Fruit fly (Drosophila melanogaster) whole organism, pupa: Measurements from ENCODE around the gene CG17195.

ENCODE experiments used
- CG10348 ChIP-seq: fragments of 200-800 bp; sonication (Bioruptor generic); IDR thresholded peaks from 2 replicates; pipeline ENCODE4 v1.3.6; 2022; ENCODE audit warnings: missing biosample characterization, missing genetic modification characterization
- CG12605 ChIP-seq: fragments of 200-800 bp; sonication (Bioruptor generic); IDR thresholded peaks from 2 replicates; pipeline ENCODE4 v1.3.6; 2022; ENCODE audit warnings: missing biosample characterization, missing genetic modification characterization
- CG13204 ChIP-seq: fragments of 200-800 bp; sonication (Bioruptor generic); optimal IDR thresholded peaks from 2 replicates; lab custom pipeline; 2018; ENCODE audit warnings: missing biosample characterization, mild to moderate bottlenecking, missing genetic modification characterization, moderate library complexity
- CG14655 ChIP-seq: fragments of 200-800 bp; sonication (Bioruptor generic); optimal IDR thresholded peaks from 3 replicates; lab custom pipeline; 2017; ENCODE audit warnings: mild to moderate bottlenecking, missing biosample characterization, missing genetic modification reagents, missing genetic modification characterization
- CG15710 ChIP-seq: fragments of 200-800 bp; sonication (Bioruptor generic); optimal IDR thresholded peaks from 2 replicates; lab custom pipeline; 2018; ENCODE audit warnings: missing biosample characterization, mild to moderate bottlenecking, missing genetic modification characterization, moderate library complexity
- CG17806 ChIP-seq: fragments of 200-800 bp; sonication (Bioruptor generic); optimal IDR thresholded peaks from 2 replicates; lab custom pipeline; 2018; ENCODE audit warnings: missing biosample characterization, mild to moderate bottlenecking, missing genetic modification characterization, moderate library complexity
- CG32121 ChIP-seq: fragments of 200-800 bp; sonication (Bioruptor generic); IDR thresholded peaks from 2 replicates; pipeline ENCODE4 v1.3.6; 2022; ENCODE audit warnings: missing biosample characterization, missing genetic modification characterization
- CG34367 ChIP-seq: fragments of 200-800 bp; sonication (Bioruptor generic); optimal IDR thresholded peaks from 2 replicates; lab custom pipeline; 2018; ENCODE audit warnings: missing biosample characterization, mild to moderate bottlenecking, missing genetic modification characterization
- CG4496 ChIP-seq: fragments of 200-800 bp; sonication (Bioruptor generic); IDR thresholded peaks from 3 replicates; pipeline ENCODE4 v1.3.6; 2022; ENCODE audit warnings: missing biosample characterization, missing genetic modification characterization
- CG8159 ChIP-seq: fragments of 200-800 bp; sonication (Bioruptor generic); optimal IDR thresholded peaks from 3 replicates; lab custom pipeline; 2018; ENCODE audit warnings: missing biosample characterization, mild to moderate bottlenecking, missing genetic modification characterization, moderate library complexity
- CG8301 ChIP-seq: fragments of 200-800 bp; sonication (Bioruptor generic); optimal IDR thresholded peaks from 2 replicates; lab custom pipeline; 2018; ENCODE audit warnings: missing biosample characterization, mild to moderate bottlenecking, missing genetic modification characterization
- CG9948 ChIP-seq: fragments of 200-800 bp; sonication (Bioruptor generic); optimal IDR thresholded peaks from 2 replicates; lab custom pipeline; 2018; ENCODE audit warnings: missing biosample characterization, mild to moderate bottlenecking, missing genetic modification characterization, moderate library complexity
- D1 ChIP-seq: fragments of 200-800 bp; sonication (Bioruptor generic); optimal IDR thresholded peaks from 2 replicates; lab custom pipeline; 2018; ENCODE audit warnings: missing biosample characterization, mild to moderate bottlenecking, missing genetic modification characterization, moderate library complexity
- EcR ChIP-seq: fragments of 200-800 bp; sonication (Bioruptor generic); optimal IDR thresholded peaks from 3 replicates; lab custom pipeline; 2019; ENCODE audit warnings: missing biosample characterization, missing genetic modification characterization, mild to moderate bottlenecking, moderate library complexity, missing genetic modification reagents
- Ets98B ChIP-seq: fragments of 200-800 bp; sonication (Bioruptor generic); IDR thresholded peaks from 2 replicates; pipeline ENCODE4 v1.3.6; 2022; ENCODE audit warnings: missing biosample characterization, missing genetic modification characterization
- Pif1A ChIP-seq: fragments of 200-800 bp; sonication (Bioruptor generic); optimal IDR thresholded peaks from 3 replicates; lab custom pipeline; 2016; ENCODE audit warnings: missing biosample characterization, missing genetic modification characterization
- Pif1B ChIP-seq: fragments of 200-800 bp; sonication (Bioruptor generic); optimal IDR thresholded peaks from 3 replicates; lab custom pipeline; 2016; ENCODE audit warnings: missing biosample characterization, missing genetic modification characterization
- Snoo ChIP-seq: fragments of 200-800 bp; sonication (Bioruptor generic); optimal IDR thresholded peaks from 3 replicates; lab custom pipeline; 2017; ENCODE audit warnings: missing biosample characterization, mild to moderate bottlenecking, missing genetic modification characterization, inconsistent platforms
- fd96Ca ChIP-seq: fragments of 200-800 bp; sonication (Bioruptor generic); IDR thresholded peaks from 3 replicates; pipeline ENCODE4 v1.3.6; 2022; ENCODE audit warnings: missing biosample characterization, missing genetic modification characterization
- gl ChIP-seq: fragments of 200-800 bp; sonication (Bioruptor generic); optimal IDR thresholded peaks from 2 replicates; lab custom pipeline; 2018; ENCODE audit warnings: missing biosample characterization, mild to moderate bottlenecking, missing genetic modification characterization
- rn ChIP-seq: fragments of 200-800 bp; sonication (Bioruptor generic); IDR thresholded peaks from 2 replicates; pipeline ENCODE4 v1.3.6; 2022; ENCODE audit warnings: missing biosample characterization, missing genetic modification characterization

Gene CG17195

DNA sequence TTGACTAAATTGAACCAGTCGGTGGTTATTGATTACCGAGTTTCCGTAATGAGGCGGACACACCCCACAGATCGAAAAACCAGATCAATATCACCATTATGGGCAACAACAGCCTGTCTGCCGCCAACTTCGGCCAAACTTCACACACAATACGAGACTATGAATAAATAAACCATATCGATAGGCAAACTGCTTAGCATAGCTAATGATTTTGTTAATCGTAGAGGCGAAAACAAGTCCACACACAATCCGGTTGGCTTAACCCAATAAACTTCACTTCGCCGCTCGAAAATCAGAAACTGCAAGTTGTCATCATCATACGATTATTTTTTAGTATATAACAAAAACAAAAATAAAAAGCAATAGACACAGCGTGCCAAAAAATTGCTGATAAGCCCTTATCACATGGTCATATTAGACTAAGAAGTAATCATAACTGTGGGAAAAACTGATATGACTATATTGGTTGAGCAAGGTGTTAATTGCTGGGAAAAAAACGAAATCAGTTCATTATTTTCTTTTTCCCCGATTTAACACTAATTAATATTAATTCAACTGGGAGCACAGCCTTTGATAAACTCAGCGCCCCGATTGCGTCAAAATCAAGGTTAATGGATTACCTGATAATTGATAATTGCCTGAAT is 21.0 kb downstream of the CG17195 start:
- no peak for TF ChIP-seq CG34367 (tag; lab: Kevin White, UChicago)
- no peak for TF ChIP-seq gl
- TF ChIP-seq CG15710 (tag; lab: Kevin White, UChicago): no peak
- no peak for TF ChIP-seq D1 (tag; lab: Kevin White, UChicago)
- no peak for TF ChIP-seq CG14655
- no peak for TF ChIP-seq CG10348 (GFP tag; lab: Robert Waterston, UW)
- no peak for TF ChIP-seq CG32121 (GFP tag; lab: Robert Waterston, UW)
- no peak for TF ChIP-seq CG9948 (tag; lab: Kevin White, UChicago)
- TF ChIP-seq Pif1A (GFP tag; lab: Kevin White, UChicago): no peak
- TF ChIP-seq CG12605: no peak
- TF ChIP-seq CG8159 (tag; lab: Kevin White, UChicago): no peak
- no peak for TF ChIP-seq CG4496 (GFP tag; lab: Robert Waterston, UW)
- no peak for TF ChIP-seq Pif1B (GFP tag; lab: Kevin White, UChicago)
- no peak for TF ChIP-seq CG13204
- no peak for TF ChIP-seq rn
- TF ChIP-seq Snoo (tag; lab: Kevin White, UChicago): no peak
- TF ChIP-seq Ets98B (GFP tag; lab: Robert Waterston, UW): no peak

DNA sequence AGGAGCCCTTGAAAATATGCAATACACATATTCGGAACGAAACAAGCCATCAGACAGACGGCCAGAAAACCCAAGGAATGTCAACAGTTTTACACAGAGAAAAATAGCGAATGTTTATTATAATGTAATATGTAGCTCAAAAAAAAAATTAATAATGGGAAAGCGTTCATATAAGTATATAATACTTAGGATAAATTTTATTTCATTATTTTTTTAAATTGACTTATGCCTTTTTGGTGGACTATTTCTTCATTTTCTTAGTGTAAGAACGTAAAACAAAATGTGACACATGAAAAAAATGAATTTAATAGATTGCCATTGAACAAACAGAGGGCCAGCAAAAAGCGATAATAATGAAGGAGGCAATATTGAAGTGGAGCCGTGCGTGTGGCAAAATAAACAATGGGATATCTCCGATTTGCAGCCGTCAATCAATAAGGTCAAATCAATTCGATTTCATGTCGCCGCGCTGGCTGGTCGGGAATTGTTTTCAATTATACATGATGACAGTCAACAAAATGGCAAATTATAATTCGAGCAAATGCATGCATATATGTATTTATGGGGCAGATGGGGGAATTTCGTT is 22.1 kb downstream of the CG17195 start:
- TF ChIP-seq CG34367 (tag; lab: Kevin White, UChicago) (no peak), CG14655 (peak; percentile 3)

DNA sequence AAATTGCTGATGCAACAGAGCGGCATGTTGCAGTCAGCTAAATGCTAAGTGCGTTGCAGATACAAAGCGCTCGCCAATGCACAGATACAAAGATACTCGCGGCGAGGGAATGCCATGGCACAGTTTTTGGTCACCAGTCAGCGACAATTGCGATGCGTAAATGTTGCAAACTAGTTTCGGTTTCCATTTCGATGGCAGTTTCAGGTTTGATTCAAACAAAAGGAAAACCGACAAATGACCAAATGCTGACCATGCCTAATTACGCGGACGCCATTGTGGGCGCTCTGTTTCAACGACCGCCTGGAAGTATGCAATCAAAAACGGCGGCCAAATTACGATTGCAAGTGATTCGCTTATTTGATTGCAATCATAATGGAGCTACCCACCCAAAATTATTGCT is 23.2 kb downstream of the CG17195 start:
- TF ChIP-seq CG15710 (tag; lab: Kevin White, UChicago): no peak
- peak; percentile 24; the same call in 1 of the 3 replicates for TF ChIP-seq fd96Ca (GFP tag; lab: Robert Waterston, UW)
- TF ChIP-seq CG4496 (GFP tag; lab: Robert Waterston, UW): peak; percentile 55; the same call in 1 of the 3 replicates
- no peak for TF ChIP-seq CG9948 (tag; lab: Kevin White, UChicago)
- TF ChIP-seq Pif1A (GFP tag; lab: Kevin White, UChicago): no peak
- TF ChIP-seq EcR: no peak
- no peak for TF ChIP-seq CG8159 (tag; lab: Kevin White, UChicago)
- TF ChIP-seq Snoo (tag; lab: Kevin White, UChicago): no peak
- TF ChIP-seq CG8301: no peak
- no peak for TF ChIP-seq CG12605
- 0 out of 2 replicates have a peak, but pooled peaks have one; percentile 22 for TF ChIP-seq Ets98B (GFP tag; lab: Robert Waterston, UW)
- TF ChIP-seq CG34367 (tag; lab: Kevin White, UChicago): no peak
- no peak for TF ChIP-seq D1 (tag; lab: Kevin White, UChicago)
- TF ChIP-seq Pif1B (GFP tag; lab: Kevin White, UChicago): no peak
- no peak for TF ChIP-seq CG13204
- no peak for TF ChIP-seq CG32121 (GFP tag; lab: Robert Waterston, UW)
- TF ChIP-seq CG14655: no peak
- TF ChIP-seq CG10348 (GFP tag; lab: Robert Waterston, UW): no peak
- no peak for TF ChIP-seq gl

DNA sequence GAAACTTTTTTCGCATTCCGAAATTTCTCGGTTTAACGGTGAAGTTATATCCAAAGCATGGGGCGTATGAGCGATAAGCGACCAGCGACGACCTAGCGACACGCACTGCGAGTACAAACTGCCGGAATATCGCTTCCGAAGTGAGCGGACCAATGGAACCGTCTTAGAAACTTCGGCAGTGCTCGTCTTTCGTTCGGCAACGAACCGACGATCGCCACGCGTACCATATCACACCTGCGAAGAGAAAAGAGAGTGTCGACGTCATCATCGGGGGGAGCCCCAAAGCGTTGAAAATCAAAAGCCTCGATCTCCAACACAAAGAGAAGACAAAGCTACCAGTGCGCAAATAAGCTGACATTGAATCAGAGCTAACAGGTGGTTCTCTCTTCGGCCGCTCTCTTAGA is 36.6 kb downstream of the CG17195 start, which contains the start of gene LpR2:
LpR2 (minus strand) TSS at position 118 of the 404 bp plus-strand sequence.
- TF ChIP-seq Ets98B (GFP tag; lab: Robert Waterston, UW) (peak; percentile 65), CG8301 (no peak), CG34367 (tag; lab: Kevin White, UChicago) (no peak), Pif1A (GFP tag; lab: Kevin White, UChicago) (no peak), rn (no peak), CG4496 (GFP tag; lab: Robert Waterston, UW) (peak; percentile 66; the same call in 2 of the 3 replicates), CG9948 (tag; lab: Kevin White, UChicago) (no peak), CG15710 (tag; lab: Kevin White, UChicago) (no peak), CG12605 (peak; percentile 71), D1 (tag; lab: Kevin White, UChicago) (no peak), Snoo (tag; lab: Kevin White, UChicago) (no peak), CG17806 (tag; lab: Kevin White, UChicago) (no peak), CG32121 (GFP tag; lab: Robert Waterston, UW) (peak; percentile 49; the same call in 1 of the 2 replicates), CG14655 (no peak), CG13204 (no peak), gl (peak; percentile 9), CG8159 (tag; lab: Kevin White, UChicago) (no peak), EcR (no peak)

DNA sequence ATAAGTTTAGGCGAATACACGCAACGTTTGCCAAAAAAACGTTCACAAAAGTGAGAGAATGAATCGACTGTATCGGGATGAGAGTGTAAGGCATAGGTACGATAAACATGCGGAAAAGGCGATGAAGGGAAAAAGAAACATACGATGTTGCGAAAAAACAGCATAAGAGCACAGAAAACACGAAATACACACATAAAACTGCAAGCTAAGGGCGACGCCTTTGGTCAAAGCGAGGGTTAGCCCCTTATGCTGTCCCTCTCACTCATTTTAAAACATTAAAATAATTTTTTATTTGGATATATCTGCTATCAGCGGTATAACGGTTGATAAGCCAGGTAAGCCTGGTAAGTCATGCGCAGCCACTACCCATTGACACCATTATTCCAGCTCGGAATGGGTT is 37.3 kb downstream of the CG17195 start:
- no peak for TF ChIP-seq EcR
- TF ChIP-seq D1 (tag; lab: Kevin White, UChicago): no peak
- no peak for TF ChIP-seq Pif1B (GFP tag; lab: Kevin White, UChicago)
- no peak for TF ChIP-seq Ets98B (GFP tag; lab: Robert Waterston, UW)

DNA sequence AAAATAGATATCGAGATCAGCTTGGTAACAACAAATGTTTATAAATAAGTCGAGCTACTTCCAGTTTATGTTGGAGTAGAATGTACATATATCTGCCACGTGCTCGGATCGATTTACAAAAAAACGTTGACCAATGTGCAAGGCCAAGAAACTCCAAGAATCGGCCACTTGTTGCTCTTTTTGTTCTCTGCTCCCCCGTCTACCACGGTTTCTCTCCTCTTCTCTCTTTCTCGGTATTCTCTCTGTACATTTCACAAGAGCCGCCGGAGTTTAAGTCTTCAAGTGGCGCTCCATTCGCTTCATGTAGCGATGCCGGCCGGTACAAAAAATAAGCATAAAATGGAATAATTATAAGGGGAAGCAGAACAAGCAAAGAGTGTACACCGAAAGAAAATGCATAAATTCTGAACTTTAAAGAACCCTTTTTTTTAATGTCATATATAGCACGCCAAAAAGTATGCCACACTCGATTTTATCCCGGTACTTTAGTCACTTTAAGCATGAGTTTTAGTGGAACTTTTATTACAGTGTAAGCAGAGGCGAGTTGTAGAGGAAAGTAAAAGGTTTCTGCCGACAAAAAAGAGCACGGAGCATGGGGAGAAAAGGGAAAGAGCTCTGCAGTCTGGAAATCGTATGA is 39.1 kb downstream of the CG17195 start:
- peak; percentile 98 for TF ChIP-seq Snoo (tag; lab: Kevin White, UChicago)
- TF ChIP-seq D1 (tag; lab: Kevin White, UChicago): peak; percentile 98
- peak; percentile 99 for TF ChIP-seq CG17806 (tag; lab: Kevin White, UChicago)
- TF ChIP-seq CG32121 (GFP tag; lab: Robert Waterston, UW): peak; percentile 94
- peak; percentile 99 for TF ChIP-seq CG8159 (tag; lab: Kevin White, UChicago)
- peak; percentile 99 for TF ChIP-seq Pif1B (GFP tag; lab: Kevin White, UChicago)
- TF ChIP-seq EcR: peak; percentile 89
- TF ChIP-seq fd96Ca (GFP tag; lab: Robert Waterston, UW): peak; percentile 99
- TF ChIP-seq gl: peak; percentile 98
- peak; percentile 99 for TF ChIP-seq Pif1A (GFP tag; lab: Kevin White, UChicago)
- peak; percentile 99 for TF ChIP-seq CG15710 (tag; lab: Kevin White, UChicago)
- TF ChIP-seq CG12605: peak; percentile 96
- peak; percentile 99 for TF ChIP-seq CG8301
- peak; percentile 99 for TF ChIP-seq CG9948 (tag; lab: Kevin White, UChicago)
- TF ChIP-seq CG10348 (GFP tag; lab: Robert Waterston, UW): peak; percentile 86
- peak; percentile 97 for TF ChIP-seq Ets98B (GFP tag; lab: Robert Waterston, UW)
- peak; percentile 97 for TF ChIP-seq CG13204
- TF ChIP-seq CG4496 (GFP tag; lab: Robert Waterston, UW): peak; percentile 99
- TF ChIP-seq CG14655: peak; percentile 99
- TF ChIP-seq rn: peak; percentile 98
- TF ChIP-seq CG34367 (tag; lab: Kevin White, UChicago): peak; percentile 99
- TF ChIP-seq, all 21 proteins: peak for 21
